Worm (Caenorhabditis elegans): ENCODE results near the gene tag-131.

Gene tag-131

ce11 chrIII:4293108-4293507, 24.4 kb upstream of the tag-131 start, which contains the start of gene R10E4.6:
TSS of gene R10E4.6 (plus strand) at chrIII:4293408.
- no peak for TF ChIP-seq eor-1 (tag; optimal IDR thresholded peaks at IDR 0.05)
- no peak for TF ChIP-seq zag-1 (tag; optimal IDR thresholded peaks at IDR 0.05)
- no peak for TF ChIP-seq nhr-237 (tag; optimal IDR thresholded peaks at IDR 0.05)
- TF ChIP-seq nhr-25 (tag; optimal IDR thresholded peaks at IDR 0.05): no peak
- TF ChIP-seq nhr-77 (tag; optimal IDR thresholded peaks at IDR 0.05): no peak
- no peak for TF ChIP-seq ZK546.5 (tag; optimal IDR thresholded peaks at IDR 0.05)
- TF ChIP-seq ztf-4 (tag; optimal IDR thresholded peaks at IDR 0.05): no peak
- no peak for TF ChIP-seq lin-15B (tag; optimal IDR thresholded peaks at IDR 0.05)
- no peak for TF ChIP-seq skn-1 (tag; optimal IDR thresholded peaks at IDR 0.05)
- TF ChIP-seq fkh-2 (tag; optimal IDR thresholded peaks at IDR 0.05): no peak
- TF ChIP-seq nhr-11 (tag; optimal IDR thresholded peaks at IDR 0.05): no peak
- TF ChIP-seq lin-39 (tag; optimal IDR thresholded peaks at IDR 0.05): no peak
- TF ChIP-seq ama-1 (optimal IDR thresholded peaks at IDR 0.05): no peak
- no peak for TF ChIP-seq jun-1 (tag; optimal IDR thresholded peaks at IDR 0.05)
- no peak for TF ChIP-seq nhr-23 (tag; optimal IDR thresholded peaks at IDR 0.05)
- no peak for TF ChIP-seq unc-62 (GFP tag; optimal IDR thresholded peaks at IDR 0.05)
- TF ChIP-seq R02D3.7 (tag; optimal IDR thresholded peaks at IDR 0.05): no peak

- TF ChIP-seq nhr-11 (tag; optimal IDR thresholded peaks at IDR 0.05) (no peak), sea-2 (GFP tag; optimal IDR thresholded peaks at IDR 0.05) (no peak), elt-3 (tag; optimal IDR thresholded peaks at IDR 0.05) (no peak), fkh-10 (GFP tag; optimal IDR thresholded peaks at IDR 0.05) (no peak), lsy-12 (tag; optimal IDR thresholded peaks at IDR 0.05) (no peak)
Observed at ce11 chrIII:4294153-4294862, 23.2 kb upstream of the tag-131 start, which contains the start of the genes nth-1 and R10E4.7. TSS of gene nth-1 (minus strand) at chrIII:4294253. TSS of gene R10E4.7 (plus strand) at chrIII:4294812.

- peak; percentile 12 for TF ChIP-seq hmg-11 (tag; optimal IDR thresholded peaks at IDR 0.05)
- TF ChIP-seq sea-2 (GFP tag; optimal IDR thresholded peaks at IDR 0.05): no peak
Observed at ce11 chrIII:4300989-4301498, 16.5 kb upstream of the tag-131 start, which contains the start of gene R10E4.11. TSS of gene R10E4.11 (minus strand) at chrIII:4301039.

- no peak for TF ChIP-seq lin-15B (tag; optimal IDR thresholded peaks at IDR 0.05)
- no peak for TF ChIP-seq egl-27 (tag; optimal IDR thresholded peaks at IDR 0.05)
- no peak for TF ChIP-seq ceh-82 (tag; optimal IDR thresholded peaks at IDR 0.05)
- TF ChIP-seq ceh-16 (tag; optimal IDR thresholded peaks at IDR 0.05): no peak
- no peak for TF ChIP-seq fos-1 (tag; optimal IDR thresholded peaks at IDR 0.05)
- TF ChIP-seq ceh-9 (tag; optimal IDR thresholded peaks at IDR 0.05): no peak
- no peak for TF ChIP-seq elt-3 (tag; optimal IDR thresholded peaks at IDR 0.05)
- no peak for TF ChIP-seq ztf-4 (tag; optimal IDR thresholded peaks at IDR 0.05)
- TF ChIP-seq mdl-1 (tag; optimal IDR thresholded peaks at IDR 0.05): no peak
- TF ChIP-seq hmg-11 (tag; optimal IDR thresholded peaks at IDR 0.05): no peak
- TF ChIP-seq unc-39 (tag; optimal IDR thresholded peaks at IDR 0.05): no peak
- no peak for TF ChIP-seq fkh-10 (GFP tag; optimal IDR thresholded peaks at IDR 0.05)
- TF ChIP-seq nhr-28 (tag; optimal IDR thresholded peaks at IDR 0.05): no peak
- TF ChIP-seq nhr-12 (tag; optimal IDR thresholded peaks at IDR 0.05): no peak
- no peak for TF ChIP-seq nhr-77 (tag; optimal IDR thresholded peaks at IDR 0.05)
Observed at ce11 chrIII:4302293-4302692, 15.2 kb upstream of the tag-131 start, which contains the start of gene R10E4.9. TSS of gene R10E4.9 (minus strand) at chrIII:4302393.

ce11 chrIII:4302780-4303179, 14.7 kb upstream of the tag-131 start:
- no peak for TF ChIP-seq mml-1 (tag; optimal IDR thresholded peaks at IDR 0.05)
- no peak for TF ChIP-seq snpc-4 (tag; optimal IDR thresholded peaks at IDR 0.05)
- TF ChIP-seq mdl-1 (tag; optimal IDR thresholded peaks at IDR 0.05): no peak
- TF ChIP-seq ceh-28 (tag; optimal IDR thresholded peaks at IDR 0.05): no peak
- TF ChIP-seq ZK546.5 (tag; optimal IDR thresholded peaks at IDR 0.05): no peak
- peak; percentile 47 for TF ChIP-seq nhr-25 (tag; optimal IDR thresholded peaks at IDR 0.05)

Measured in whole organism, L3 larva.